Worm (Caenorhabditis elegans): ENCODE data around the gene rpl-26.

rpl-26 gene

ce11 chrII:8581700-8582099 lies 20.9 kb upstream of the rpl-26 start, which contains the start of gene arl-1:
TSS of gene arl-1 (plus strand) at chrII:8582000.
- TF ChIP-seq ceh-45 (GFP tag; IDR thresholded peaks at IDR 0.05) (no peak), ceh-2 (tag; optimal IDR thresholded peaks at IDR 0.05) (no peak)

- TF ChIP-seq F13H6.1 (tag; optimal IDR thresholded peaks at IDR 0.05) (no peak), nhr-11 (tag; optimal IDR thresholded peaks at IDR 0.05) (no peak), madf-2 (tag; optimal IDR thresholded peaks at IDR 0.05) (no peak), lin-11 (tag; optimal IDR thresholded peaks at IDR 0.05) (no peak), tbx-7 (tag; optimal IDR thresholded peaks at IDR 0.05) (no peak), ceh-6 (GFP tag; optimal IDR thresholded peaks at IDR 0.05) (no peak), fkh-10 (GFP tag; optimal IDR thresholded peaks at IDR 0.05) (no peak), ama-1 (optimal IDR thresholded peaks at IDR 0.05) (peak; percentile 33)
These were observed 19.6 kb upstream of the rpl-26 start for ce11 chrII:8583035-8583434.

- no peak for TF ChIP-seq ama-1 (optimal IDR thresholded peaks at IDR 0.05)
These were observed 17.5 kb upstream of the rpl-26 start, which contains the start of gene F54C9.11 for ce11 chrII:8585036-8585627. TSS of gene F54C9.11 (minus strand) at chrII:8585086.

ce11 chrII:8585921-8586320 lies 16.7 kb upstream of the rpl-26 start:
- TF ChIP-seq mec-3 (tag; optimal IDR thresholded peaks at IDR 0.05; ENCODE audit: borderline replicate concordance) (no peak), fkh-6 (tag; optimal IDR thresholded peaks at IDR 0.05) (no peak), nfya-1 (tag; optimal IDR thresholded peaks at IDR 0.05) (no peak), madf-2 (tag; optimal IDR thresholded peaks at IDR 0.05) (no peak), ceh-19 (GFP tag; optimal IDR thresholded peaks at IDR 0.05) (no peak), hlh-30 (tag; optimal IDR thresholded peaks at IDR 0.05; ENCODE audit: insufficient read depth) (no peak), dve-1 (tag; optimal IDR thresholded peaks at IDR 0.05) (no peak), gmeb-2 (tag; optimal IDR thresholded peaks at IDR 0.05) (no peak), che-1 (tag; optimal IDR thresholded peaks at IDR 0.05) (no peak), K02D7.2 (tag; optimal IDR thresholded peaks at IDR 0.05) (no peak), T23F11.4 (GFP tag; optimal IDR thresholded peaks at IDR 0.05) (no peak), ceh-9 (tag; optimal IDR thresholded peaks at IDR 0.05) (no peak), ceh-18 (tag; optimal IDR thresholded peaks at IDR 0.05) (no peak)

ce11 chrII:8587660-8588230 lies 14.8 kb upstream of the rpl-26 start:
- peak; percentile 54 for TF ChIP-seq ceh-31 (tag; optimal IDR thresholded peaks at IDR 0.05)
- peak; percentile 96 for TF ChIP-seq unc-42 (tag; optimal IDR thresholded peaks at IDR 0.05)
- no peak for TF ChIP-seq pha-2 (tag; optimal IDR thresholded peaks at IDR 0.05)

- TF ChIP-seq unc-42 (tag; optimal IDR thresholded peaks at IDR 0.05) = peak; percentile 81
- TF ChIP-seq pros-1 (tag; optimal IDR thresholded peaks at IDR 0.05) = no peak
These were observed 14.1 kb upstream of the rpl-26 start for ce11 chrII:8588442-8588841.

ce11 chrII:8589227-8589626 lies 13.4 kb upstream of the rpl-26 start:
- TF ChIP-seq C38D4.7 (GFP tag; optimal IDR thresholded peaks at IDR 0.05) = no peak
- peak; percentile 81 for TF ChIP-seq ceh-31 (tag; optimal IDR thresholded peaks at IDR 0.05)
- TF ChIP-seq ceh-14 (tag; optimal IDR thresholded peaks at IDR 0.05) = peak; percentile 53
- peak; percentile 99 for TF ChIP-seq unc-42 (tag; optimal IDR thresholded peaks at IDR 0.05)
